Worm (Caenorhabditis elegans): ENCODE data around the gene B0454.5.

B0454.5 gene

DNA sequence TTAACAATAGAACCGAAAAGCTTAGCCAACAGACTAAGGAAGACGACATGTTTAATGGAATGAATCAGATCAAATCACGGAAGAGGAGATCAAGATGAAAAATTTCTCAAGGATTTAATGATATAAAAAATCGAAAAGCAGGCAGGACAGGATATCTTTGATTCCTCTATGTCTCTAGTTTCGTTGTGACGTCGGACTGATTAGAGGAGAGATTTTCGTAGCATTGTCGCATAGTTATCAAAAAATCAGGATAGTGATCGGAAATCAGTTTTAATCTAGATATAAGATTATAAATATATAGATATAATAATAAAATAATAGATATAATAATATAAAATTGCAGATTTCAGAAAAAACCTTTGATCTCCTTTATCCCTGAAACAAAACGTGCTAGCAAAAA lies 4.7 kb downstream of the B0454.5 start, which contains the start of gene B0454.8:
Gene B0454.8, minus strand, starts transcription at position 101 of the 400 bp plus-strand sequence.
- TF ChIP-seq C34B4.2 (tag; optimal IDR thresholded peaks at IDR 0.05) (no peak), hlh-4 (tag; optimal IDR thresholded peaks at IDR 0.05) (no peak), ces-1 (GFP tag; optimal IDR thresholded peaks at IDR 0.05) (no peak), nhr-84 (tag; optimal IDR thresholded peaks at IDR 0.05) (no peak), efl-1 (optimal IDR thresholded peaks at IDR 0.05) (no peak), efl-1 (GFP tag; optimal IDR thresholded peaks at IDR 0.05 in 1 of 2) (no peak), nhr-237 (tag; optimal IDR thresholded peaks at IDR 0.05) (no peak), xbp-1 (tag; optimal IDR thresholded peaks at IDR 0.05) (no peak), efl-3 (GFP tag; optimal IDR thresholded peaks at IDR 0.05) (no peak), unc-30 (tag; optimal IDR thresholded peaks at IDR 0.05) (no peak), pqm-1 (tag; optimal IDR thresholded peaks at IDR 0.05) (no peak), sptf-1 (tag; optimal IDR thresholded peaks at IDR 0.05) (no peak), pax-3 (tag; optimal IDR thresholded peaks at IDR 0.05) (no peak), tbx-2 (tag; optimal IDR thresholded peaks at IDR 0.05) (no peak), ets-5 (GFP tag; IDR thresholded peaks at IDR 0.05) (no peak), nhr-19 (GFP tag; conservative IDR thresholded peaks at IDR 0.05) (no peak), zag-1 (tag; optimal IDR thresholded peaks at IDR 0.05) (no peak), sox-4 (tag; optimal IDR thresholded peaks at IDR 0.05) (no peak)

ce11 chrII:3044023-3044422 lies 5.4 kb downstream of the B0454.5 start, which contains the start of gene sri-29:
TSS of gene sri-29 (plus strand) at chrII:3044323.
- TF ChIP-seq hlh-4 (tag; optimal IDR thresholded peaks at IDR 0.05) (no peak), ztf-4 (tag; optimal IDR thresholded peaks at IDR 0.05) (no peak), pqm-1 (tag; optimal IDR thresholded peaks at IDR 0.05) (no peak)

DNA sequence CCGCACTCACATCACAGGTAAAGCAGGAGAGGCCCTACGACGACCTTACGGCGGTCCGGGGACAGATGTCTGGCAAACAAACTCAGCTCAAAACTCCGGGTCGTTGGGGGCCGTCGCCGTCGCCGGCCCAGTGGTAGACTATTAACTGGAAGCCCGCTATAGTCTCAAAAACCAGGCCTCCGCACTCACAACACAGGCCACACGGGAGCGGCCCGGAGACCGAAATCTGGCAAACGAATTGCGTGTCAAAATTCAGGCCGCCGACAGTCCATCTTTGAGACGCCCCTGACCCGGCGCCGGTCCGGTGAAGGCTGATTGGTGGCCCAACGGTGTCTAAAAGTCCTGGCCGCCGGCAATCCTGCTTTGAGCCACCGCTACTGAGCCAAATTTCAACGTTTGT lies 6.8 kb downstream of the B0454.5 start:
- TF ChIP-seq snpc-4 (tag; optimal IDR thresholded peaks at IDR 0.05) (no peak), unc-86 (tag; optimal IDR thresholded peaks at IDR 0.05) (no peak), ama-1 (optimal IDR thresholded peaks at IDR 0.05) (no peak), unc-62 (GFP tag; optimal IDR thresholded peaks at IDR 0.05) (no peak), nhr-28 (tag; optimal IDR thresholded peaks at IDR 0.05) (no peak), aha-1 (tag; optimal IDR thresholded peaks at IDR 0.05) (no peak), nhr-85 (tag) (no peak), rnt-1 (tag; optimal IDR thresholded peaks at IDR 0.05) (no peak), ztf-4 (tag; optimal IDR thresholded peaks at IDR 0.05) (no peak), nhr-20 (tag; optimal IDR thresholded peaks at IDR 0.05) (no peak), mab-9 (GFP tag; IDR thresholded peaks at IDR 0.05) (no peak), zag-1 (tag; optimal IDR thresholded peaks at IDR 0.05) (no peak), jun-1 (tag; optimal IDR thresholded peaks at IDR 0.05) (no peak), egl-13 (tag; optimal IDR thresholded peaks at IDR 0.05) (no peak), pax-3 (tag; optimal IDR thresholded peaks at IDR 0.05) (no peak), mdl-1 (tag; optimal IDR thresholded peaks at IDR 0.05) (no peak), efl-1 (optimal IDR thresholded peaks at IDR 0.05) (no peak), efl-1 (GFP tag; optimal IDR thresholded peaks at IDR 0.05 in 1 of 2) (no peak), nhr-77 (tag; optimal IDR thresholded peaks at IDR 0.05) (no peak), lin-39 (tag; optimal IDR thresholded peaks at IDR 0.05) (no peak), fkh-8 (tag; optimal IDR thresholded peaks at IDR 0.05) (no peak)

DNA sequence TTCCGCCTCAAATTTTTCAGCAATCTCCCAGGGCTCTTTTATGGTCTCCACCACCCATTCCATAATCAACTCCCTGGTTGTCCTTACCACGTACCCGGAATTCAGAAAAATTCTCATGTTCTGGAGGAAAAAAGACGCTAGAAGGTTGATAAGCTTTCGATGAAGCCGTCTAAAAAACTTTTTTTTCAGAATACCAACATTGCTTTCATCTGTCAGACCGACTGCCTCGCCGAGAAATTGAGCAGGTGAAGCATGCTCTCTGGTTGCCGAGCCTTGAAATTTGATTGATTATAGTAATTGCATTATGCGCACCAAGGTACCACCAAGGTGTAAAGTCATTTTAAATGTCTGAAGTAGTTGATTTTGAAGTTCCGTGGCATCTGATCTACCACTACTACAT lies 7.2 kb downstream of the B0454.5 start, which contains the start of gene sri-30:
Gene sri-30, plus strand, starts transcription at position 301 of the 400 bp plus-strand sequence.
- TF ChIP-seq dpl-1 (GFP tag; optimal IDR thresholded peaks at IDR 0.05) (no peak), ceh-82 (tag; optimal IDR thresholded peaks at IDR 0.05) (no peak), lin-15B (tag; optimal IDR thresholded peaks at IDR 0.05) (no peak), isw-1 (GFP tag; IDR thresholded peaks at IDR 0.05) (no peak), fos-1 (tag; optimal IDR thresholded peaks at IDR 0.05) (no peak), jun-1 (tag; optimal IDR thresholded peaks at IDR 0.05) (no peak), efl-1 (optimal IDR thresholded peaks at IDR 0.05) (no peak), efl-1 (GFP tag; optimal IDR thresholded peaks at IDR 0.05 in 1 of 2) (no peak), mdl-1 (tag; optimal IDR thresholded peaks at IDR 0.05) (no peak), sup-37 (GFP tag; optimal IDR thresholded peaks at IDR 0.05) (no peak), swsn-7 (tag; optimal IDR thresholded peaks at IDR 0.05) (no peak), nhr-85 (tag) (no peak), ceh-63 (GFP tag; optimal IDR thresholded peaks at IDR 0.05) (no peak), nhr-47 (tag; optimal IDR thresholded peaks at IDR 0.05) (no peak), lin-35 (GFP tag; optimal IDR thresholded peaks at IDR 0.05) (no peak), fkh-10 (GFP tag; optimal IDR thresholded peaks at IDR 0.05) (no peak)
